Fruit fly (Drosophila melanogaster) whole organism, embryonic: Measurements from ENCODE around the gene Exd2.

Experiments
- Adf1 ChIP-seq: fragments of 200-800 bp; sonication (Bioruptor generic); IDR thresholded peaks from 2 replicates; pipeline ENCODE4 v1.3.6; 2022; ENCODE audit warnings: missing biosample characterization, missing genetic modification characterization
- CG10431 ChIP-seq: fragments of 200-800 bp; sonication (Bioruptor generic); optimal IDR thresholded peaks from 3 replicates; lab custom pipeline; 2018; ENCODE audit warnings: missing biosample characterization, mild to moderate bottlenecking, missing genetic modification characterization
- CG10959 ChIP-seq: fragments of 200-800 bp; sonication (Bioruptor generic); IDR thresholded peaks from 2 replicates; pipeline ENCODE4 v1.3.6; 2022; ENCODE audit warnings: missing biosample characterization, missing genetic modification characterization
- CG11085 ChIP-seq: fragments of 200-800 bp; sonication (Bioruptor generic); IDR thresholded peaks from 2 replicates; pipeline ENCODE4 v1.3.6; 2022; ENCODE audit warnings: missing biosample characterization, missing genetic modification characterization
- CG11696 ChIP-seq: fragments of 200-800 bp; sonication (Bioruptor generic); IDR thresholded peaks from 2 replicates; pipeline ENCODE4 v1.3.6; 2022; ENCODE audit warnings: missing biosample characterization, missing genetic modification characterization
- CG12071 ChIP-seq: fragments of 200-800 bp; sonication (Bioruptor generic); optimal IDR thresholded peaks from 3 replicates; lab custom pipeline; 2018; ENCODE audit warnings: missing biosample characterization, mild to moderate bottlenecking, missing genetic modification characterization
- CG12659 ChIP-seq: fragments of 200-800 bp; sonication (Bioruptor generic); optimal IDR thresholded peaks from 3 replicates; lab custom pipeline; 2017; ENCODE audit warnings: mild to moderate bottlenecking, missing biosample characterization, missing genetic modification reagents, missing genetic modification characterization
- CG12769 ChIP-seq: fragments of 200-800 bp; sonication (Bioruptor generic); optimal IDR thresholded peaks from 2 replicates; lab custom pipeline; 2019; ENCODE audit warnings: missing biosample characterization, mild to moderate bottlenecking, missing genetic modification characterization, moderate library complexity
- CG15696 ChIP-seq: fragments of 200-800 bp; sonication (Bioruptor generic); optimal IDR thresholded peaks from 2 replicates; lab custom pipeline; 2019; ENCODE audit warnings: missing biosample characterization, mild to moderate bottlenecking, missing genetic modification characterization, moderate library complexity
- CG1603 ChIP-seq: fragments of 200-800 bp; sonication (Bioruptor generic); optimal IDR thresholded peaks from 2 replicates; lab custom pipeline; 2019; ENCODE audit warnings: missing biosample characterization, mild to moderate bottlenecking, missing genetic modification characterization, moderate library complexity
- CG18011 ChIP-seq: fragments of 200-800 bp; sonication (Bioruptor generic); optimal IDR thresholded peaks from 2 replicates; lab custom pipeline; 2017; ENCODE audit warnings: missing biosample characterization, missing genetic modification characterization, mild to moderate bottlenecking, moderate library complexity, missing genotype
- CG1832 ChIP-seq: fragments of 200-800 bp; sonication (Bioruptor generic); optimal IDR thresholded peaks from 2 replicates; lab custom pipeline; 2017; ENCODE audit warnings: missing biosample characterization, mild to moderate bottlenecking, missing genetic modification characterization, inconsistent platforms
- CG18619 ChIP-seq: fragments of 200-800 bp; sonication (Bioruptor generic); optimal IDR thresholded peaks from 3 replicates; lab custom pipeline; 2017; ENCODE audit warnings: missing biosample characterization, mild to moderate bottlenecking, missing genetic modification characterization
- CG2678 ChIP-seq: fragments of 200-800 bp; sonication (Bioruptor generic); optimal IDR thresholded peaks from 3 replicates; lab custom pipeline; 2019; ENCODE audit warnings: missing biosample characterization, mild to moderate bottlenecking, missing genetic modification characterization, moderate library complexity
- CG31388 ChIP-seq: fragments of 200-800 bp; sonication (Bioruptor generic); optimal IDR thresholded peaks from 2 replicates; lab custom pipeline; 2016; ENCODE audit warnings: missing biosample characterization, missing genetic modification characterization
- CG3726 ChIP-seq: fragments of 200-800 bp; sonication (Bioruptor generic); IDR thresholded peaks from 3 replicates; pipeline ENCODE4, ENCODE4 v1.3.6; 2022; ENCODE audit warnings: missing biosample characterization, missing genetic modification characterization
- CG3995 ChIP-seq: fragments of 200-800 bp; sonication (Bioruptor generic); optimal IDR thresholded peaks from 3 replicates; lab custom pipeline; 2016; ENCODE audit warnings: missing biosample characterization, missing genetic modification characterization
- CG4282 ChIP-seq: fragments of 200-800 bp; sonication (Bioruptor generic); optimal IDR thresholded peaks from 2 replicates; lab custom pipeline; 2016; ENCODE audit warnings: missing biosample characterization, missing genetic modification characterization
- CG4404 ChIP-seq: fragments of 200-800 bp; sonication (Bioruptor generic); IDR thresholded peaks from 2 replicates; pipeline ENCODE4 v1.3.6; 2022; ENCODE audit warnings: missing biosample characterization, missing genetic modification characterization
- CG4730 ChIP-seq: fragments of 200-800 bp; sonication (Bioruptor generic); IDR thresholded peaks from 2 replicates; pipeline ENCODE4 v1.3.6; 2022; ENCODE audit warnings: missing biosample characterization, missing genetic modification characterization
- CG6272 ChIP-seq: fragments of 200-800 bp; sonication (Bioruptor generic); IDR thresholded peaks from 2 replicates; pipeline ENCODE4 v1.3.6; 2022; ENCODE audit warnings: missing biosample characterization, missing genetic modification characterization
- CG8944 ChIP-seq: fragments of 200-800 bp; sonication (Bioruptor generic); optimal IDR thresholded peaks from 3 replicates; lab custom pipeline; 2016; ENCODE audit warnings: missing biosample characterization, missing genetic modification characterization
- CG9437 ChIP-seq: fragments of 200-800 bp; sonication (Bioruptor generic); optimal IDR thresholded peaks from 2 replicates; lab custom pipeline; 2018; ENCODE audit warnings: missing biosample characterization, mild to moderate bottlenecking, missing genetic modification characterization
- Dip3 ChIP-seq: fragments of 200-800 bp; sonication (Bioruptor generic); optimal IDR thresholded peaks from 3 replicates; lab custom pipeline; 2016; ENCODE audit warnings: missing biosample characterization, missing genetic modification characterization
- H2.0 ChIP-seq: fragments of 200-800 bp; sonication (Bioruptor generic); IDR thresholded peaks from 2 replicates; pipeline ENCODE4 v1.3.6; 2022; ENCODE audit warnings: missing biosample characterization, missing genetic modification characterization
- HmgZ ChIP-seq: fragments of 200-800 bp; sonication (Bioruptor generic); optimal IDR thresholded peaks from 2 replicates; lab custom pipeline; 2018; ENCODE audit warnings: missing biosample characterization, mild to moderate bottlenecking, missing genetic modification characterization
- Hr39 ChIP-seq: fragments of >200 bp; optimal IDR thresholded peaks from 2 replicates; lab custom pipeline; 2017
- NC2α ChIP-seq: fragments of 200-800 bp; sonication (Bioruptor generic); optimal IDR thresholded peaks from 2 replicates; lab custom pipeline; 2016; ENCODE audit warnings: missing biosample characterization, missing genetic modification characterization
- Nf-YB ChIP-seq: fragments of 200-800 bp; sonication (Bioruptor generic); optimal IDR thresholded peaks from 3 replicates; lab custom pipeline; 2019; ENCODE audit warnings: missing biosample characterization, mild to moderate bottlenecking, missing genetic modification characterization, moderate library complexity
- Rx ChIP-seq: fragments of 200-800 bp; sonication (Bioruptor generic); IDR thresholded peaks from 2 replicates; pipeline ENCODE4 v1.3.6; 2022; ENCODE audit warnings: missing biosample characterization, missing genetic modification characterization
- Side ChIP-seq: fragments of 200-800 bp; sonication (Bioruptor generic); optimal IDR thresholded peaks from 2 replicates; lab custom pipeline; 2016; ENCODE audit warnings: missing biosample characterization, missing genetic modification characterization
- Trl ChIP-seq, 3 experiments: fragments of >200 bp in 2 of 3; fragments of 200-800 bp in 1 of 3; sonication (Bioruptor generic) in 1 of 3; optimal IDR thresholded peaks; 2 replicates in 1 of 3; 3 replicates in 2 of 3; lab custom pipeline; 2016 to 2017; ENCODE audit warnings: missing biosample characterization in 1 of 3, missing genetic modification characterization in 1 of 3
- cg ChIP-seq: fragments of 200-800 bp; sonication (Bioruptor generic); optimal IDR thresholded peaks from 3 replicates; lab custom pipeline; 2019; ENCODE audit warnings: missing biosample characterization, mild to moderate bottlenecking, missing genetic modification characterization, moderate library complexity
- da ChIP-seq: fragments of 200-800 bp; sonication (Bioruptor generic); optimal IDR thresholded peaks from 2 replicates; lab custom pipeline; 2016; ENCODE audit warnings: missing biosample characterization, missing genetic modification characterization
- dmrt99B ChIP-seq: fragments of 200-800 bp; sonication (Bioruptor generic); optimal IDR thresholded peaks from 2 replicates; lab custom pipeline; 2018; ENCODE audit warnings: missing biosample characterization, mild to moderate bottlenecking, missing genetic modification characterization, moderate library complexity
- esg ChIP-seq: fragments of 200-800 bp; sonication (Bioruptor generic); conservative IDR thresholded peaks from 2 replicates; pipeline ENCODE4 v1.3.6; 2022; ENCODE audit warnings: missing biosample characterization, missing genetic modification characterization
- ftz-f1 ChIP-seq: fragments of 200-800 bp; sonication (Bioruptor generic); optimal IDR thresholded peaks from 2 replicates; lab custom pipeline; 2016; ENCODE audit warnings: missing biosample characterization, missing genetic modification characterization
- gcm ChIP-seq: fragments of 200-800 bp; sonication (Bioruptor generic); optimal IDR thresholded peaks from 2 replicates; lab custom pipeline; 2019; ENCODE audit warnings: missing biosample characterization, mild to moderate bottlenecking, missing genetic modification characterization, moderate library complexity
- gem ChIP-seq: fragments of 200-800 bp; sonication (Bioruptor generic); optimal IDR thresholded peaks from 2 replicates; lab custom pipeline; 2019; ENCODE audit warnings: missing biosample characterization, mild to moderate bottlenecking, missing genetic modification characterization, moderate library complexity
- ham ChIP-seq: fragments of 200-800 bp; sonication (Bioruptor generic); IDR thresholded peaks from 2 replicates; pipeline ENCODE4 v1.3.6; 2022; ENCODE audit warnings: missing biosample characterization, missing genetic modification characterization
- ind ChIP-seq: fragments of 200-800 bp; sonication (Bioruptor generic); optimal IDR thresholded peaks from 3 replicates; lab custom pipeline; 2016; ENCODE audit warnings: missing biosample characterization, missing genetic modification characterization
- inv ChIP-seq: fragments of 200-800 bp; sonication (Bioruptor generic); IDR thresholded peaks from 2 replicates; pipeline ENCODE4 v1.3.6; 2022; ENCODE audit warnings: missing biosample characterization, missing genetic modification characterization; ENCODE audit not compliant: partially characterized antibody
- jigr1 ChIP-seq: fragments of 200-800 bp; sonication (Bioruptor generic); IDR thresholded peaks from 3 replicates; pipeline ENCODE4 v1.3.6; 2022; ENCODE audit warnings: missing biosample characterization, missing genetic modification characterization
- ken ChIP-seq: fragments of 200-800 bp; sonication (Bioruptor generic); IDR thresholded peaks from 3 replicates; pipeline ENCODE4 v1.3.6; 2022; ENCODE audit warnings: missing biosample characterization, missing genetic modification characterization
- kni ChIP-seq: fragments of 200-800 bp; sonication (Bioruptor generic); optimal IDR thresholded peaks from 3 replicates; lab custom pipeline; 2017; ENCODE audit warnings: mild to moderate bottlenecking, missing biosample characterization, missing genetic modification reagents, missing genetic modification characterization
- nom ChIP-seq: fragments of 200-800 bp; sonication (Bioruptor generic); optimal IDR thresholded peaks from 2 replicates; lab custom pipeline; 2017; ENCODE audit warnings: missing biosample characterization, missing genetic modification characterization, mild to moderate bottlenecking, moderate library complexity, missing genetic modification reagents
- odd ChIP-seq: fragments of 200-800 bp; sonication (Bioruptor generic); optimal IDR thresholded peaks from 2 replicates; lab custom pipeline; 2017; ENCODE audit warnings: missing biosample characterization, mild to moderate bottlenecking, missing genetic modification characterization
- toy ChIP-seq: fragments of 200-800 bp; sonication (Bioruptor generic); IDR thresholded peaks from 2 replicates; pipeline ENCODE4 v1.3.6; 2022; ENCODE audit warnings: missing biosample characterization, missing genetic modification characterization
- usp ChIP-seq: fragments of >200 bp; optimal IDR thresholded peaks from 2 replicates; lab custom pipeline; 2017; ENCODE audit warnings: missing biosample characterization, missing genetic modification characterization

Exd2 gene

DNA sequence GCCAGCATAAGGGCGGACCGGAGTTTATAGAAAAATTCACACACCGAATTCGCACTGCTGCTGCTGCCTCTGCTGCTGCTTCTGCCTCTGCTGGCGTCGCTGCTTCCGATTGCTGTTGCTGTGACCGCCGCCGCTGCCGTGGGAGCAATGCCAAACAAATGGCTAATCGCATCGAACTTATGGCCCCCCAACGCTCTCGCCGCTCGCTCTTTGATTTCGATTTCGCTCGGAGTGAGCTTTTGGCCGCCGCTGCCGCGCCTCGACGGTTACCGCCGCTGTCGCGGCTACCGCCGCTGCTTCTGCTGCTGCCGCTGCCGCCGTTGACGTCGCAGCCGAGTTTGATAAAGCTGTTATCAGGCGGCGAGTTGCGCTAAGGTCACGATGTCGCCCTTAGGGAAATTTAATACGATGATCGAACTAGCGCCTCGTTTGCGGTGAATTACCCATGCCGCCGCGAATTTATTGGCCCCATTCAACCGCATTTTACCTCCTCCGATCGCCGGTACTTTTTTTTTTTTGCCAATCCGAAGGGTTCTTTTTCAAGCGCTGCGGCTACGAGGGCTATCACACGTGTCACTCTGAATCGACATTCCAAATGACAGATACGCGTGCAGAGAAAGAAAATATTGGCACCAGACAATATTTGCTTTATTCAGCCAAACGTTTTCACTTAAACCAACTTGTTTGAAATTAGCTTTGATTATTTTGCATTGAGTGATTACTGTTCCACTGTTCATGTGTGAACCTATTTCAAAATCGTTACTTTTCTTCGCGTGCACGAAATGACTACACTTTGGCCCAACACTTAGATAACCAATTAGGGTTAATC is 22.7 kb upstream of the Exd2 start (continued):
- TF ChIP-seq CG31388 (GFP tag; lab: Kevin White, UChicago) (no peak), kni (no peak), CG9437 (GFP tag; lab: Kevin White, UChicago) (peak; percentile 37), cg (GFP tag; lab: Kevin White, UChicago) (no peak), toy (GFP tag; lab: Robert Waterston, UW) (0 out of 2 replicates have a peak, but pooled peaks have one; percentile 75), dmrt99B (tag; lab: Kevin White, UChicago) (peak; percentile 68), ind (GFP tag; lab: Kevin White, UChicago) (peak; percentile 77), CG18011 (GFP tag; lab: Kevin White, UChicago) (peak; percentile 37), CG15696 (tag; lab: Kevin White, UChicago) (peak; percentile 5), odd (GFP tag; lab: Kevin White, UChicago) (no peak), HmgZ (tag; lab: Kevin White, UChicago) (peak; percentile 49), CG10959 (GFP tag; lab: Robert Waterston, UW) (peak; percentile 47; the same call in 1 of the 2 replicates), ftz-f1 (GFP tag; lab: Kevin White, UChicago) (no peak), CG12769 (tag; lab: Kevin White, UChicago) (peak; percentile 92), CG6272 (GFP tag; lab: Robert Waterston, UW) (peak; percentile 63), CG8944 (peak; percentile 45), Dip3 (GFP tag; lab: Kevin White, UChicago) (peak; percentile 62), Nf-YB (GFP tag; lab: Kevin White, UChicago) (no peak), CG18619 (GFP tag; lab: Kevin White, UChicago) (peak; percentile 59), Trl (optimal IDR thresholded peaks at IDR 0.05; lab: Kevin White, UChicago) (peak; percentile 12 to 59), Trl (GFP tag; optimal IDR thresholded peaks at IDR 0.05; lab: Kevin White, UChicago) (peak; percentile 40), Hr39 (lab: Kevin White, UChicago) (no peak), usp (no peak), inv (GFP tag; lab: Robert Waterston, UW) (no peak), CG12071 (GFP tag; lab: Kevin White, UChicago) (peak; percentile 67), gcm (GFP tag; lab: Kevin White, UChicago) (no peak), H2.0 (GFP tag; lab: Robert Waterston, UW) (peak; percentile 73), CG4404 (GFP tag; lab: Robert Waterston, UW) (peak; percentile 46; the same call in 1 of the 2 replicates), CG4730 (GFP tag; lab: Robert Waterston, UW) (peak; percentile 78), Rx (peak; percentile 64), CG3995 (peak; percentile 55), CG1832 (GFP tag; lab: Kevin White, UChicago) (no peak), nom (GFP tag; lab: Kevin White, UChicago) (no peak), NC2α (peak; percentile 21), CG11085 (GFP tag; lab: Robert Waterston, UW) (peak; percentile 71), CG2678 (tag; lab: Kevin White, UChicago) (peak; percentile 79), Adf1 (GFP tag; lab: Robert Waterston, UW) (peak; percentile 98), CG11696 (GFP tag; lab: Robert Waterston, UW) (no peak), jigr1 (no peak), esg (GFP tag; lab: Robert Waterston, UW) (peak; percentile 78), CG1603 (tag; lab: Kevin White, UChicago) (peak; percentile 66), gem (peak; percentile 71), ham (GFP tag; lab: Robert Waterston, UW) (peak; percentile 69; the same call in 1 of the 2 replicates), CG3726 (GFP tag; lab: Robert Waterston, UW) (no peak), Side (GFP tag; lab: Kevin White, UChicago) (peak; percentile 35), CG12659 (GFP tag; lab: Kevin White, UChicago) (peak; percentile 54), ken (GFP tag; lab: Robert Waterston, UW) (peak; percentile 43; the same call in 1 of the 3 replicates), da (GFP tag; lab: Kevin White, UChicago) (no peak), CG4282 (GFP tag; lab: Kevin White, UChicago) (no peak), CG10431 (GFP tag; lab: Kevin White, UChicago) (no peak)
